Fruit fly (Drosophila melanogaster) whole organism, prepupa: ENCODE results near the gene CG4161.

Experiments
- Blimp-1 ChIP-seq: fragments of 200-800 bp; sonication (Bioruptor generic); optimal IDR thresholded peaks from 3 replicates; lab custom pipeline; 2017; ENCODE audit warnings: missing biosample characterization, missing genetic modification characterization, mild to moderate bottlenecking, moderate library complexity, missing genetic modification reagents
- CG10669 ChIP-seq: fragments of 200-800 bp; sonication (Bioruptor generic); optimal IDR thresholded peaks from 3 replicates; lab custom pipeline; 2018; ENCODE audit warnings: missing biosample characterization, mild to moderate bottlenecking, missing genetic modification characterization, moderate library complexity
- CG11294 ChIP-seq: fragments of 200-800 bp; sonication (Bioruptor generic); IDR thresholded peaks from 2 replicates; pipeline ENCODE4 v1.3.6; 2022; ENCODE audit warnings: missing biosample characterization, missing genetic modification characterization
- CG11762 ChIP-seq: fragments of 200-800 bp; sonication (Bioruptor generic); optimal IDR thresholded peaks from 3 replicates; lab custom pipeline; 2016; ENCODE audit warnings: missing biosample characterization, missing genetic modification characterization; ENCODE audit not compliant: insufficient read depth
- CG11902 ChIP-seq: fragments of 200-800 bp; sonication (Bioruptor generic); optimal IDR thresholded peaks from 3 replicates; lab custom pipeline; 2016; ENCODE audit warnings: missing biosample characterization, missing genetic modification characterization
- CG15336 ChIP-seq: fragments of 200-800 bp; sonication (Bioruptor generic); IDR thresholded peaks from 2 replicates; pipeline ENCODE4 v1.3.6; 2022; ENCODE audit warnings: missing biosample characterization, missing genetic modification characterization
- CG1621 ChIP-seq: fragments of 200-800 bp; sonication (Bioruptor generic); optimal IDR thresholded peaks from 3 replicates; lab custom pipeline; 2018; ENCODE audit warnings: missing biosample characterization, mild to moderate bottlenecking, missing genetic modification characterization
- CG16779 ChIP-seq: fragments of 200-800 bp; sonication (Bioruptor generic); optimal IDR thresholded peaks from 3 replicates; lab custom pipeline; 2017; ENCODE audit warnings: missing biosample characterization, mild to moderate bottlenecking, missing genetic modification characterization
- CG3032 ChIP-seq: fragments of 200-800 bp; optimal IDR thresholded peaks from 2 replicates; lab custom pipeline; 2019; ENCODE audit warnings: missing biosample characterization, mild to moderate bottlenecking, missing genetic modification characterization, moderate library complexity
- CG32006 ChIP-seq: fragments of 200-800 bp; sonication (Bioruptor generic); optimal IDR thresholded peaks from 3 replicates; lab custom pipeline; 2017; ENCODE audit warnings: missing biosample characterization, mild to moderate bottlenecking, missing genetic modification characterization
- CG3919 ChIP-seq: fragments of 200-800 bp; sonication (Bioruptor generic); optimal IDR thresholded peaks from 3 replicates; lab custom pipeline; 2016; ENCODE audit warnings: missing biosample characterization, missing genetic modification characterization
- CG4318 ChIP-seq: fragments of 200-800 bp; sonication (Bioruptor generic); optimal IDR thresholded peaks from 3 replicates; lab custom pipeline; 2017; ENCODE audit warnings: missing biosample characterization, mild to moderate bottlenecking, missing genetic modification characterization
- CG6163 ChIP-seq: fragments of 200-800 bp; sonication (Bioruptor generic); IDR thresholded peaks from 3 replicates; pipeline ENCODE4 v1.3.6; 2022; ENCODE audit warnings: missing biosample characterization, missing genetic modification characterization
- CG6276 ChIP-seq: fragments of 200-800 bp; sonication (Bioruptor generic); optimal IDR thresholded peaks from 2 replicates; lab custom pipeline; 2017; ENCODE audit warnings: missing biosample characterization, mild to moderate bottlenecking, missing genetic modification characterization
- CG6792 ChIP-seq: fragments of 200-800 bp; sonication (Bioruptor generic); optimal IDR thresholded peaks from 3 replicates; lab custom pipeline; 2016; ENCODE audit warnings: missing biosample characterization, missing genetic modification characterization
- CG6808 ChIP-seq: fragments of 200-800 bp; sonication (Bioruptor generic); optimal IDR thresholded peaks from 3 replicates; lab custom pipeline; 2017; ENCODE audit warnings: missing biosample characterization, missing genetic modification characterization, mild to moderate bottlenecking, moderate library complexity, missing genetic modification reagents
- CG6854 ChIP-seq: fragments of 200-800 bp; sonication (Bioruptor generic); optimal IDR thresholded peaks from 2 replicates; lab custom pipeline; 2017; ENCODE audit warnings: missing biosample characterization, mild to moderate bottlenecking, missing genetic modification characterization
- CG8119 ChIP-seq: fragments of 200-800 bp; sonication (Bioruptor generic); IDR thresholded peaks from 3 replicates; pipeline ENCODE4 v1.3.6; 2022; ENCODE audit warnings: missing biosample characterization, missing genetic modification characterization
- CG8319 ChIP-seq: fragments of 200-800 bp; sonication (Bioruptor generic); optimal IDR thresholded peaks from 3 replicates; lab custom pipeline; 2016; ENCODE audit warnings: missing biosample characterization, missing genetic modification characterization
- CG8632 ChIP-seq: fragments of 200-800 bp; sonication (Bioruptor generic); optimal IDR thresholded peaks from 3 replicates; lab custom pipeline; 2016; ENCODE audit warnings: missing biosample characterization, missing genetic modification characterization
- CG9139 ChIP-seq: fragments of 200-800 bp; sonication (Bioruptor generic); optimal IDR thresholded peaks from 3 replicates; lab custom pipeline; 2017; ENCODE audit warnings: missing biosample characterization, mild to moderate bottlenecking, missing genetic modification characterization
- Eip75B ChIP-seq: fragments of 200-800 bp; sonication (Bioruptor generic); optimal IDR thresholded peaks from 3 replicates; lab custom pipeline; 2016; ENCODE audit warnings: missing biosample characterization, missing genetic modification characterization
- Eip78C ChIP-seq: fragments of 200-800 bp; sonication (Bioruptor generic); peaks from one replicate; lab custom pipeline; 2016; ENCODE audit warnings: missing biosample characterization, missing genetic modification characterization
- Eip93F ChIP-seq: fragments of 200-800 bp; sonication (Bioruptor generic); optimal IDR thresholded peaks from 2 replicates; lab custom pipeline; 2016; ENCODE audit warnings: missing biosample characterization, mild to moderate bottlenecking, missing genetic modification characterization
- Ets21C ChIP-seq: fragments of 200-800 bp; sonication (Bioruptor generic); optimal IDR thresholded peaks from 3 replicates; lab custom pipeline; 2016; ENCODE audit warnings: missing biosample characterization, missing genetic modification characterization
- Ets96B ChIP-seq: fragments of 200-800 bp; optimal IDR thresholded peaks from 2 replicates; lab custom pipeline; 2019; ENCODE audit warnings: missing biosample characterization, mild to moderate bottlenecking, missing genetic modification characterization, moderate library complexity
- Hr38 ChIP-seq: sonication (Bioruptor generic); optimal IDR thresholded peaks from 2 replicates; lab custom pipeline; 2016; ENCODE audit warnings: missing biosample characterization, missing genetic modification characterization
- Hr39 ChIP-seq: fragments of 200-800 bp; sonication (Bioruptor generic); optimal IDR thresholded peaks from 2 replicates; lab custom pipeline; 2016; ENCODE audit warnings: missing biosample characterization, missing genetic modification characterization
- Met ChIP-seq: fragments of 200-800 bp; sonication (Bioruptor generic); optimal IDR thresholded peaks from 3 replicates; lab custom pipeline; 2016; ENCODE audit warnings: missing biosample characterization, missing genetic modification characterization
- OdsH ChIP-seq: fragments of 200-800 bp; sonication (Bioruptor generic); optimal IDR thresholded peaks from 3 replicates; lab custom pipeline; 2016; ENCODE audit warnings: missing biosample characterization, missing genetic modification characterization
- Smox ChIP-seq: fragments of 200-800 bp; sonication (Bioruptor generic); optimal IDR thresholded peaks from 3 replicates; lab custom pipeline; 2016; ENCODE audit warnings: missing biosample characterization, missing genetic modification characterization
- Sox102F ChIP-seq: fragments of 200-800 bp; sonication (Bioruptor generic); optimal IDR thresholded peaks from 2 replicates; lab custom pipeline; 2016; ENCODE audit warnings: missing biosample characterization, mild to moderate bottlenecking, missing genetic modification characterization
- Sox14 ChIP-seq: fragments of 200-800 bp; sonication (Bioruptor generic); optimal IDR thresholded peaks from 3 replicates; lab custom pipeline; 2016; ENCODE audit warnings: missing biosample characterization, missing genetic modification characterization
- Sox15 ChIP-seq: fragments of 200-800 bp; sonication (Bioruptor generic); optimal IDR thresholded peaks from 3 replicates; lab custom pipeline; 2016; ENCODE audit warnings: missing biosample characterization, missing genetic modification characterization
- achi ChIP-seq: fragments of 200-800 bp; sonication (Bioruptor generic); optimal IDR thresholded peaks from 3 replicates; lab custom pipeline; 2016; ENCODE audit warnings: missing biosample characterization, missing genetic modification characterization
- acj6 ChIP-seq: fragments of 200-800 bp; sonication (Bioruptor generic); optimal IDR thresholded peaks from 3 replicates; lab custom pipeline; 2016; ENCODE audit warnings: missing biosample characterization, missing genetic modification characterization
- cyc ChIP-seq: fragments of 200-800 bp; sonication (Bioruptor generic); optimal IDR thresholded peaks from 3 replicates; lab custom pipeline; 2016; ENCODE audit warnings: missing biosample characterization, missing genetic modification characterization
- eg ChIP-seq: fragments of 200-800 bp; sonication (Bioruptor generic); IDR thresholded peaks from 3 replicates; pipeline ENCODE4 v1.3.6; 2022; ENCODE audit warnings: missing biosample characterization, missing genetic modification characterization
- fd59A ChIP-seq: fragments of 200-800 bp; sonication (Bioruptor generic); optimal IDR thresholded peaks from 2 replicates; lab custom pipeline; 2017; ENCODE audit warnings: missing biosample characterization, mild to moderate bottlenecking, missing genetic modification characterization, missing genetic modification reagents
- fd85E ChIP-seq: fragments of 200-800 bp; sonication (Bioruptor generic); optimal IDR thresholded peaks from 3 replicates; lab custom pipeline; 2016; ENCODE audit warnings: missing biosample characterization, missing genetic modification characterization
- fkh ChIP-seq: fragments of 200-800 bp; sonication (Bioruptor generic); optimal IDR thresholded peaks from 3 replicates; lab custom pipeline; 2017; ENCODE audit warnings: missing biosample characterization, mild to moderate bottlenecking, missing genetic modification characterization, moderate library complexity
- net ChIP-seq: fragments of 200-800 bp; sonication (Bioruptor generic); optimal IDR thresholded peaks from 3 replicates; lab custom pipeline; 2016; ENCODE audit warnings: missing biosample characterization, missing genetic modification characterization
- pdm3 ChIP-seq: fragments of 200-800 bp; sonication (Bioruptor generic); optimal IDR thresholded peaks from 3 replicates; lab custom pipeline; 2016; ENCODE audit warnings: missing biosample characterization, missing genetic modification characterization
- salr ChIP-seq, 2 experiments: fragments of 200-800 bp; sonication (Bioruptor generic); optimal IDR thresholded peaks; 3 replicates each; lab custom pipeline; 2016 to 2018; ENCODE audit warnings: missing biosample characterization in 2 of 2, missing genetic modification characterization in 2 of 2, mild to moderate bottlenecking in 1 of 2
- spab ChIP-seq: fragments of 200-800 bp; sonication (Bioruptor generic); optimal IDR thresholded peaks from 2 replicates; lab custom pipeline; 2017; ENCODE audit warnings: missing biosample characterization, mild to moderate bottlenecking, missing genetic modification characterization, missing genetic modification reagents
- ss ChIP-seq, 2 experiments: fragments of 200-800 bp; sonication (Bioruptor generic); optimal IDR thresholded peaks; 2 replicates in 1 of 2; 3 replicates in 1 of 2; lab custom pipeline; 2017 to 2018; ENCODE audit warnings: mild to moderate bottlenecking in 2 of 2, missing biosample characterization in 2 of 2, missing genetic modification characterization in 2 of 2, moderate library complexity in 1 of 2
- svp ChIP-seq: fragments of 200-800 bp; sonication (Bioruptor generic); peaks from one replicate; lab custom pipeline; 2016; ENCODE audit warnings: missing biosample characterization, missing genetic modification characterization
- vri ChIP-seq: fragments of 200-800 bp; sonication (Bioruptor generic); optimal IDR thresholded peaks from 3 replicates; lab custom pipeline; 2016; ENCODE audit warnings: missing biosample characterization, mild to moderate bottlenecking, missing genetic modification characterization

CG4161 gene

dm6 chr2L:15385340-15385739 is 47.8 kb upstream of the CG4161 start (continued):
- peak; percentile 45 for TF ChIP-seq CG9139 (GFP tag; lab: Kevin White, UChicago)
- TF ChIP-seq CG4318 (GFP tag; lab: Kevin White, UChicago): no peak
- TF ChIP-seq Smox (GFP tag; lab: Kevin White, UChicago): peak; percentile 62
- TF ChIP-seq CG3032 (tag; lab: Kevin White, UChicago): peak; percentile 88
- no peak for TF ChIP-seq CG6854
- TF ChIP-seq CG6163 (GFP tag; lab: Robert Waterston, UW): no peak
- TF ChIP-seq Eip93F (GFP tag; lab: Kevin White, UChicago): no peak
- TF ChIP-seq CG1621 (tag; lab: Kevin White, UChicago): no peak
- no peak for TF ChIP-seq CG11294 (GFP tag; lab: Robert Waterston, UW)
- no peak for TF ChIP-seq Sox102F (GFP tag; lab: Kevin White, UChicago)
- peak; percentile 66 for TF ChIP-seq fd59A (GFP tag; lab: Kevin White, UChicago)
- TF ChIP-seq, all 60 proteins: peak for 35

dm6 chr2L:15386075-15386474 is 47.0 kb upstream of the CG4161 start:
- peak; percentile 72 for TF ChIP-seq vri (GFP tag; lab: Kevin White, UChicago)
- TF ChIP-seq Hr39 (GFP tag; lab: Kevin White, UChicago): peak; percentile 77
- peak; percentile 17; the same call in 1 of the 3 replicates for TF ChIP-seq CG8119
- TF ChIP-seq CG6276 (GFP tag; lab: Kevin White, UChicago): no peak
- peak; percentile 47; the same call in 2 of the 3 replicates for TF ChIP-seq CG6163 (GFP tag; lab: Robert Waterston, UW)
- TF ChIP-seq Eip75B (GFP tag; lab: Kevin White, UChicago): peak; percentile 69
- TF ChIP-seq CG8632 (GFP tag; lab: Kevin White, UChicago): peak; percentile 33
- TF ChIP-seq Eip93F (GFP tag; lab: Kevin White, UChicago): peak; percentile 26
- peak; percentile 76 for TF ChIP-seq CG9139 (GFP tag; lab: Kevin White, UChicago)
- peak; percentile 64 for TF ChIP-seq OdsH (GFP tag; lab: Kevin White, UChicago)
- TF ChIP-seq CG11762 (GFP tag; lab: Kevin White, UChicago): peak; percentile 45
- TF ChIP-seq Blimp-1: peak; percentile 21
- TF ChIP-seq Eip78C (GFP tag; lab: Kevin White, UChicago): peak; percentile 95
- TF ChIP-seq fd59A (GFP tag; lab: Kevin White, UChicago): peak; percentile 76
- TF ChIP-seq CG8319 (GFP tag; lab: Kevin White, UChicago): peak; percentile 55
- peak; percentile 34 for TF ChIP-seq CG1621 (tag; lab: Kevin White, UChicago)
- TF ChIP-seq CG11902: peak; percentile 57
- peak; percentile 72 for TF ChIP-seq Sox14
- TF ChIP-seq CG4318 (GFP tag; lab: Kevin White, UChicago): no peak
- TF ChIP-seq CG11294 (GFP tag; lab: Robert Waterston, UW): no peak
- TF ChIP-seq eg (GFP tag; lab: Robert Waterston, UW): no peak
- TF ChIP-seq pdm3 (GFP tag; lab: Kevin White, UChicago): peak; percentile 72
- peak; percentile 80 for TF ChIP-seq spab (GFP tag; lab: Kevin White, UChicago)
- TF ChIP-seq Hr38: no peak
- TF ChIP-seq ss (GFP tag; optimal IDR thresholded peaks at IDR 0.05; lab: Kevin White, UChicago): peak; percentile 78 to 90
- peak; percentile 75 for TF ChIP-seq acj6 (GFP tag; lab: Kevin White, UChicago)
- TF ChIP-seq salr (GFP tag; optimal IDR thresholded peaks at IDR 0.05; lab: Kevin White, UChicago): peak; percentile 21 to 33
- peak; percentile 90 for TF ChIP-seq Ets96B (tag; lab: Kevin White, UChicago)
- TF ChIP-seq cyc (GFP tag; lab: Kevin White, UChicago): peak; percentile 70
- TF ChIP-seq CG16779 (tag; lab: Kevin White, UChicago): peak; percentile 11
- peak; percentile 85 for TF ChIP-seq svp
- no peak for TF ChIP-seq CG32006 (GFP tag; lab: Kevin White, UChicago)
- TF ChIP-seq CG3919 (GFP tag; lab: Kevin White, UChicago): peak; percentile 76
- peak; percentile 65 for TF ChIP-seq Ets21C (GFP tag; lab: Kevin White, UChicago)
- peak; percentile 85 for TF ChIP-seq CG10669 (GFP tag; lab: Kevin White, UChicago)
- peak; percentile 19 for TF ChIP-seq net (GFP tag; lab: Kevin White, UChicago)
- peak; percentile 64 for TF ChIP-seq Sox102F (GFP tag; lab: Kevin White, UChicago)
- TF ChIP-seq CG15336 (GFP tag; lab: Robert Waterston, UW): no peak
- peak; percentile 82 for TF ChIP-seq CG6808 (GFP tag; lab: Kevin White, UChicago)
- TF ChIP-seq fkh: no peak
- TF ChIP-seq Sox15 (GFP tag; lab: Kevin White, UChicago): peak; percentile 9
- TF ChIP-seq fd85E (GFP tag; lab: Kevin White, UChicago): no peak
- TF ChIP-seq Met (GFP tag; lab: Kevin White, UChicago): peak; percentile 80
- TF ChIP-seq achi: peak; percentile 59
- peak; percentile 73 for TF ChIP-seq CG6792 (GFP tag; lab: Kevin White, UChicago)
